Fruit fly (Drosophila melanogaster): ENCODE results near the gene TwdlB.

The TwdlB gene

dm6 chr3R:26623493-26623956 is at the start of gene TwdlB:
TSS of gene TwdlB (minus strand) at chr3R:26623543.
- no peak for TF ChIP-seq CG17801 (GFP tag; optimal IDR thresholded peaks at IDR 0.05; ENCODE audit: partially characterized antibody)

DNA sequence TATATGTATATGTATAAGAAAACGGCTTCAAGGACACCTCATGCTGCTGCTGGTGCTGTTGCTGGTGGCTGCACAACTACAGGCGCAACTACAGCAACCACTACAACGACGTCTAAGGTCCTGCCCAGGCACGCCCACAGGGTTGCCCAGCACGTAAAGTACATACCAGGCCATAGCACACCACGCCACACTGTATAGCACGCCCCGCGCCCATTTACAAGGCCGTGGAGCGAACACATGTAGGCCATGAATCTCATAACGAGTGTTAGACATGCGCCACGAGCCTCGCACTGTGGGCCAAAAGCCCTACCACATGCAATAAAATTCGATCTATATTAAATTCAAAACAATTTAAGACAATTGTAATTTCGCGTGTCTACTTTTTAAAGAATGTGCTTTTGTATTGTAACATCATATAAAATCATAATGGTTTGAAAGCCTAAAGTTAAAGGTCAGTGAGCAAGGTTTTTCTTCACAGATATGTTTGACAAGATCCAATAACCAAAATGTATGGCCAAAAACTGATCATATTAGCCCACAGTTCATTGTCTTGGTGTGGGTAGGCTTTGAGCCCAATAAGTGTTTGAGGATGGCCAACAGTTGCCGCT is 48.3 kb upstream of the TwdlB start:
- no peak for TF ChIP-seq CG17801 (GFP tag; optimal IDR thresholded peaks at IDR 0.05; ENCODE audit: partially characterized antibody)

DNA sequence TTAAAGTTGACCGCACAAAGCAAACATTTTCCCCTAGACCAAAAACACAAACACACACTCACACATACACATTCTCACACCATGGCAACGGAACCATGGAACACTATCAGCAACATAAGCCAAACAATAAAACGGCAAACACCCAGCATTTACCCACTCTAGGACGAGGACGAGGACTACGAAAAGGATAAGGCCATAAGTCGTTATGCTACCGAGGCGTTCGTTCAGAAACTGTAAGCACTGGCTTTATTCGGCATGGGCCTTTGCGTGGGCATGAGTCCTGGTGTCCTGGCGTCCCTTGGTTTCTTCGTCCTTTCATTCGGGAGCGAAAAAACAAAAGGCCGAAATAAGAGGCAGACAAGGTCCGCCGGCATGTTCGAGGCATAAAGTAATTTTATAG is 46.9 kb upstream of the TwdlB start:
- TF ChIP-seq CG17801 (GFP tag; optimal IDR thresholded peaks at IDR 0.05; ENCODE audit: partially characterized antibody): no peak

DNA sequence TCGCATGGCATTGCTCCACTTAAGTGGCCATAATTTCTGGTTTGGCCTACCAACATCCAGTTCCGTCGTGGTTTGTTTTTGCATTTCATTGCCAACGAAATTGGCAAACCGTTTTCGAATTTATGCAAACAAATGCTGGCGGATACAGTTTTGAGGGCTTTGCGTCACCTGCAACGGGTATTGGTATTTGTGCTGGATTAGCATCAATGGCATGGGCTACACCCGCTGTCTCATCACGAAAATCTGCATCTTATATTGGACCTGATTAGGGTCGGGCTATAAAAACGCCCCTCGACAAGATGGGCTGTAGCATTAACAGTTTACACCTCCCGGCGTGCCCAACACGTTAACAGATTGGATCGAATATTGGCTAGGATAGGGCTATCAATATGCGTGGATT is 32.8 kb upstream of the TwdlB start, which contains the start of gene Tb:
Gene Tb (plus strand): TSS at position 301 of the 400 bp plus-strand sequence.
- TF ChIP-seq CG17801 (GFP tag; optimal IDR thresholded peaks at IDR 0.05; ENCODE audit: partially characterized antibody): no peak

DNA sequence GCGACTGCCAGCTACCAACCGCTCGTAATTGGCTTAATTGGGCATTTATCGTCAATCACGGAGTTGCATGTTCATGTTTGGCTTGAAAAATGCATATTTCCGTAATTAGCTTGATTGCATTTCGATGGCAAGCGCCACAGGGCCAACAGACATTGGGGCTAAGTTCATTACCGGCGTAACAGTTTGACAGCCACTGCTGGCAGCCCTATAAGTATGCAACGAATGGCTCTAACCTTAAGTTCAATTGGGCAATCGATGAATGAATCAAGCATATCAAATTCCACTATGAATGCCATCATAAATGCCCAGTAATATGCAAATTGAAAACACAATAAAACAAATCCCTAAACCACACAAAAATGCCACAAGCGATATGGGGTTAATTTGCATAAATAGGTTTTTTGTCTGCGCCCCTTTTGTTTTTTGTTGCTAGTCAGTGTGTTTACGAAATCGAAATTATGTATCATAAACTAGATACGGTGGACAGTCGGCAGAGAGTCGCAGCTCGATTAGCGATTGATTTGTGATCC is 32.1 kb upstream of the TwdlB start:
- no peak for TF ChIP-seq CG17801 (GFP tag; optimal IDR thresholded peaks at IDR 0.05; ENCODE audit: partially characterized antibody)

- no peak for TF ChIP-seq CG17801 (GFP tag; optimal IDR thresholded peaks at IDR 0.05; ENCODE audit: partially characterized antibody)
These were observed 31.3 kb upstream of the TwdlB start for dm6 chr3R:26654594-26654993.

dm6 chr3R:26639503-26640075 is 16.2 kb upstream of the TwdlB start, which contains the start of gene TwdlD:
TSS of gene TwdlD (plus strand) at chr3R:26640025.
- no peak for TF ChIP-seq CG17801 (GFP tag; optimal IDR thresholded peaks at IDR 0.05; ENCODE audit: partially characterized antibody)

DNA sequence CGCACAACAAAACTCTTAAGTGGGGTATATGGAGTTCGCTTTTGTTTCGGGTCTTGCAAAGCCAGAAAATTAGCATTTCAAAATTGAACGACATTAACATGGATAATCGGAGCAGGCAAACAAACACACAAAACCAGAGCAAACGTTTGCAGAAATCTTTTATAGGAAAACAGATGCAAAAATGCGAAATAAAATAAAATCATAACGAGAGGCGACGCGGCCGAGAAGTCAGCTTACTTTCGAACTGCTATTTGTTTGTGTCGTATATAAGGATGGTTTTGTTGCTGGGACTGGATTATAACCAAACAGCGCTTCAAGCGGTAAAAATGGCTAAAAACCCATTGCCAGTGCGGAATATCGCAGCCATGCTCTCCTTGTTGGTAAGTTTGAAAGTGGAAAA is 13.0 kb upstream of the TwdlB start, which contains the start of gene TwdlS:
Gene TwdlS (plus strand): TSS at position 301 of the 400 bp plus-strand sequence.
- no peak for TF ChIP-seq CG17801 (GFP tag; optimal IDR thresholded peaks at IDR 0.05; ENCODE audit: partially characterized antibody)

dm6 chr3R:26634585-26634984 is 11.2 kb upstream of the TwdlB start, which contains the start of gene TwdlR:
TSS of gene TwdlR (plus strand) at chr3R:26634885.
- no peak for TF ChIP-seq CG17801 (GFP tag; optimal IDR thresholded peaks at IDR 0.05; ENCODE audit: partially characterized antibody)

DNA sequence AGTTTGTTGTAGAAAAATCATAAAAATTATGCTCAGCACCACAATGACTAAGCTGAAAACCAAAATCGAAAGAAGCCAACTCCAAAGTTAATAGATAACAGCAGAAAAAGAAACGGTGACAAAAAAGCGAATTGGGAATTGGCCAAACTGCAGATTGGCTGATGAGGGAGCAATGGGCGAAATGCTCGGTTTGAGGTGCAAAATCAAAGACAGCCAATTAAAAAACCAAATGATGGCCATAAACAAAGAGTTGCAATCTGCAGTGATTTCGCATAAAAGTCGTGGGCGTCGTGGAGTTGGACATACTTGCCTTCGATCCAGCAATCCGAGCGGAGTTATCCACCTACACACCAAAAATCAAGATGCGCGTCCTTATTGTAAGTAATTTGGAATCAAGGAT is 10.1 kb upstream of the TwdlB start, which contains the start of gene TwdlH:
Gene TwdlH (plus strand): TSS at position 301 of the 400 bp plus-strand sequence.
- no peak for TF ChIP-seq CG17801 (GFP tag; optimal IDR thresholded peaks at IDR 0.05; ENCODE audit: partially characterized antibody)

DNA sequence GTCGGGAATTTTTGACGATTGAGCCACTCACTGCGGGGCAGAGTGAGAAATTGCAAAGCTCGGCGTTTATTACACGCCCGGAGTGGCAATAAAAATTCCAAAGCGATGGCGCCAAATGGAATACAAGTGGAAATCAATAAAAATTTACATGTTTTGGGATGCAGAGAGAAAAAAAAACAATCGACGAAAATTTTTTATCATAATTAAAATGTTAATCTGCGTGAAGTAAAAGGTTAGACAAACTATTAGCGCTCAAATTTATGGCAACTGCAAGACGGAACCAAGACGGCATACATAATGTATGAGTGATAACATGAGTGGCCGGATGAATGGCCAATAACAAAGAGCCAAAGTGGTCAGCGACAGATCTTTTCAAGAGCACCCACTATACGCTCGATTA is 9.7 kb upstream of the TwdlB start:
- no peak for TF ChIP-seq CG17801 (GFP tag; optimal IDR thresholded peaks at IDR 0.05; ENCODE audit: partially characterized antibody)

dm6 chr3R:26631334-26631919 is 8.1 kb upstream of the TwdlB start, which contains the start of gene TwdlN:
TSS of gene TwdlN (plus strand) at chr3R:26631869.
- TF ChIP-seq CG17801 (GFP tag; optimal IDR thresholded peaks at IDR 0.05; ENCODE audit: partially characterized antibody): no peak

- TF ChIP-seq CG17801 (GFP tag; optimal IDR thresholded peaks at IDR 0.05; ENCODE audit: partially characterized antibody): no peak
These were observed 6.3 kb upstream of the TwdlB start, which contains the start of gene TwdlJ for dm6 chr3R:26629618-26630017. TSS of gene TwdlJ (plus strand) at chr3R:26629918.

DNA sequence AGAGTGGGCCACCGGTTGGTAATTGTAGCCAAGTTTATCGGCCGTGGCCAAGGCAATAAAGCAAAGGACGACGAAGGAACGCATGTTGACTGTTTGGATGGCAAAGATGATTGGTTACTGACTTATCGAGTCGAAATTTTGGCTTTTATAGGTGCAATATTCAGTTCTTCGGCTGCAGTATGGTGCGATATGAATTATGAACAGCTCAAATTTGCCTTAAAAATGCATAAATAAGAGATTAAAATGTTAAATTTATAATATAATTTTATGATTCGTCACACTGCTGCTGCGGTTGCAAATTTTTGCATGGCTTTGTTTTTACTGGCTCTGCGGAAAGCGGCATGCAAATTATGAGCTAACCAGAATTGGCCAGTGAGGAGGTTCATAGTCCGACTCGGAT is 5.3 kb upstream of the TwdlB start, which contains the start of gene TwdlK:
Gene TwdlK (minus strand): TSS at position 101 of the 400 bp plus-strand sequence.
- no peak for TF ChIP-seq CG17801 (GFP tag; optimal IDR thresholded peaks at IDR 0.05; ENCODE audit: partially characterized antibody)

DNA sequence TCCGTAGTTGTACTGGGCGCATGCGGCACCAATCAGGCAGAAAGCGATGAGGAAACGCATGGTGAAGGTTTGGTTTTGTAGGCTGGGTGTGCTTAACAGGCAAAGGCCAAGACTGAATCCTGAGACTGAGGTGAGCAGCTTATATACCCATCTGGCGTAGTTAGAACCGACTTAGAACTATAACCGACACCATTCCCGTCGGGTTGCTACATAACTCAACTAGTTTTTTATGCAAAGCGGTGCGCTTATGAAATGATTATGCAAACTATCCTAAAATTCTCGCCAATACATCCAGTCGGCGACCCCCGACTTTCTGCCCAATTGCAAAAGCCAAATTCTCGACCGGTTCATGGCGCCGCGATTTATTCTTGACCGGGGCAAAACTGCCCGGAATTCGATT is 3.3 kb upstream of the TwdlB start, which contains the start of gene TwdlO:
Gene TwdlO (minus strand): TSS at position 101 of the 400 bp plus-strand sequence.
- TF ChIP-seq CG17801 (GFP tag; optimal IDR thresholded peaks at IDR 0.05; ENCODE audit: partially characterized antibody): no peak
